Fruit fly (Drosophila melanogaster) whole organism, embryonic: ENCODE data around the gene CG6928.

Experiments used
- Ada2b ChIP-seq: fragments of 200-800 bp; sonication (Bioruptor generic); IDR thresholded peaks from 2 replicates; pipeline ENCODE4 v1.3.6; 2022; ENCODE audit warnings: missing biosample characterization, missing genetic modification characterization
- B-H1 ChIP-seq: fragments of 200-800 bp; sonication (Bioruptor generic); IDR thresholded peaks from 3 replicates; pipeline ENCODE4 v1.3.6; 2022; ENCODE audit warnings: missing biosample characterization, missing genetic modification characterization
- Bgb ChIP-seq: fragments of 200-800 bp; sonication (Bioruptor generic); IDR thresholded peaks from 2 replicates; pipeline ENCODE4 v1.3.6; 2022; ENCODE audit warnings: missing biosample characterization, missing genetic modification characterization; ENCODE audit not compliant: partially characterized antibody
- CG10543 ChIP-seq: fragments of 200-800 bp; sonication (Bioruptor generic); optimal IDR thresholded peaks from 3 replicates; lab custom pipeline; 2017; ENCODE audit warnings: missing biosample characterization, mild to moderate bottlenecking, missing genetic modification characterization, moderate library complexity
- CG10565 ChIP-seq: fragments of 200-800 bp; sonication (Bioruptor generic); optimal IDR thresholded peaks from 3 replicates; lab custom pipeline; 2016; ENCODE audit warnings: missing biosample characterization, mild to moderate bottlenecking, missing genetic modification characterization
- CG11398 ChIP-seq: fragments of 200-800 bp; sonication (Bioruptor generic); optimal IDR thresholded peaks from 2 replicates; lab custom pipeline; 2016; ENCODE audit warnings: missing biosample characterization, missing genetic modification characterization
- CG14667 ChIP-seq: fragments of 200-800 bp; sonication (Bioruptor generic); IDR thresholded peaks from 2 replicates; pipeline ENCODE4 v1.3.6; 2022; ENCODE audit warnings: missing biosample characterization, missing genetic modification characterization
- CG2875 ChIP-seq: fragments of 200-800 bp; sonication (Bioruptor generic); optimal IDR thresholded peaks from 2 replicates; lab custom pipeline; 2017; ENCODE audit warnings: missing biosample characterization, mild to moderate bottlenecking, missing genetic modification characterization, missing genetic modification reagents
- CG31224 ChIP-seq: fragments of 200-800 bp; sonication (Bioruptor generic); IDR thresholded peaks from 2 replicates; pipeline ENCODE4 v1.3.6; 2022; ENCODE audit warnings: missing biosample characterization, missing genetic modification characterization
- CG33213 ChIP-seq: fragments of 200-800 bp; sonication (Bioruptor generic); optimal IDR thresholded peaks from 3 replicates; lab custom pipeline; 2016; ENCODE audit warnings: missing biosample characterization, missing genetic modification characterization
- CG34376 ChIP-seq: fragments of 200-800 bp; sonication (Bioruptor generic); optimal IDR thresholded peaks from 2 replicates; lab custom pipeline; 2018; ENCODE audit warnings: missing biosample characterization, mild to moderate bottlenecking, missing genetic modification characterization
- CG6175 ChIP-seq: fragments of 200-800 bp; sonication (Bioruptor generic); IDR thresholded peaks from 3 replicates; pipeline ENCODE4 v1.3.6; 2022; ENCODE audit warnings: missing biosample characterization, missing genetic modification characterization
- CG8359 ChIP-seq: fragments of 200-800 bp; sonication (Bioruptor generic); optimal IDR thresholded peaks from 2 replicates; lab custom pipeline; 2017; ENCODE audit warnings: missing biosample characterization, mild to moderate bottlenecking, missing genetic modification characterization, borderline replicate concordance
- CG8765 ChIP-seq: fragments of 200-800 bp; sonication (Bioruptor generic); IDR thresholded peaks from 2 replicates; pipeline ENCODE4 v1.3.6; 2022; ENCODE audit warnings: missing biosample characterization, missing genetic modification characterization
- CG9437 ChIP-seq: fragments of 200-800 bp; sonication (Bioruptor generic); optimal IDR thresholded peaks from 2 replicates; lab custom pipeline; 2018; ENCODE audit warnings: missing biosample characterization, mild to moderate bottlenecking, missing genetic modification characterization
- CkIIα-i1 ChIP-seq: fragments of 200-800 bp; sonication (Bioruptor generic); IDR thresholded peaks from 2 replicates; pipeline ENCODE4 v1.3.6; 2022; ENCODE audit warnings: missing biosample characterization, missing genetic modification characterization
- CoRest ChIP-seq: fragments of 200-800 bp; sonication (Bioruptor generic); optimal IDR thresholded peaks from 3 replicates; lab custom pipeline; 2018; ENCODE audit warnings: missing biosample characterization, mild to moderate bottlenecking, missing genetic modification characterization, moderate library complexity
- D19B ChIP-seq: fragments of 200-800 bp; sonication (Bioruptor generic); optimal IDR thresholded peaks from 2 replicates; lab custom pipeline; 2017; ENCODE audit warnings: missing biosample characterization, mild to moderate bottlenecking, missing genetic modification characterization
- Dip3 ChIP-seq: fragments of 200-800 bp; sonication (Bioruptor generic); optimal IDR thresholded peaks from 3 replicates; lab custom pipeline; 2016; ENCODE audit warnings: missing biosample characterization, missing genetic modification characterization
- E2f1 ChIP-seq: fragments of 200-800 bp; sonication (Bioruptor generic); IDR thresholded peaks from 2 replicates; pipeline ENCODE4 v1.3.6; 2022; ENCODE audit warnings: missing biosample characterization, missing genetic modification characterization
- Ets65A ChIP-seq: fragments of 200-800 bp; sonication (Bioruptor generic); peaks from one replicate; lab custom pipeline; 2016; ENCODE audit warnings: missing biosample characterization, missing genetic modification characterization
- Hand ChIP-seq: fragments of 200-800 bp; sonication (Bioruptor generic); optimal IDR thresholded peaks from 2 replicates; lab custom pipeline; 2017; ENCODE audit warnings: mild to moderate bottlenecking, missing biosample characterization, missing genetic modification reagents, missing genetic modification characterization
- Hey ChIP-seq: fragments of 200-800 bp; sonication (Bioruptor generic); optimal IDR thresholded peaks from 3 replicates; lab custom pipeline; 2018; ENCODE audit warnings: missing biosample characterization, mild to moderate bottlenecking, missing genetic modification characterization
- Opbp ChIP-seq: fragments of 200-800 bp; sonication (Bioruptor generic); IDR thresholded peaks from 3 replicates; pipeline ENCODE4 v1.3.6; 2022; ENCODE audit warnings: missing biosample characterization, missing genetic modification characterization; ENCODE audit not compliant: partially characterized antibody
- Rfx ChIP-seq: fragments of 200-800 bp; sonication (Bioruptor generic); IDR thresholded peaks from 2 replicates; pipeline ENCODE4 v1.3.6; 2022; ENCODE audit warnings: missing biosample characterization, missing genetic modification characterization
- Sox100B ChIP-seq: fragments of 200-800 bp; sonication (Bioruptor generic); optimal IDR thresholded peaks from 3 replicates; lab custom pipeline; 2018; ENCODE audit warnings: missing biosample characterization, mild to moderate bottlenecking, missing genetic modification characterization
- ase ChIP-seq: fragments of 200-800 bp; sonication (Bioruptor generic); IDR thresholded peaks from 3 replicates; pipeline ENCODE4 v1.3.6; 2022; ENCODE audit warnings: missing biosample characterization, missing genetic modification characterization
- danr ChIP-seq: fragments of 200-800 bp; sonication (Bioruptor generic); IDR thresholded peaks from 2 replicates; pipeline ENCODE4 v1.3.6; 2022; ENCODE audit warnings: missing biosample characterization, missing genetic modification characterization
- dati ChIP-seq: fragments of 200-800 bp; sonication (Bioruptor generic); IDR thresholded peaks from 2 replicates; pipeline ENCODE4 v1.3.6; 2022; ENCODE audit warnings: missing biosample characterization, missing genetic modification characterization
- fd64A ChIP-seq: fragments of 200-800 bp; sonication (Bioruptor generic); optimal IDR thresholded peaks from 3 replicates; lab custom pipeline; 2018; ENCODE audit warnings: missing biosample characterization, mild to moderate bottlenecking, missing genetic modification characterization
- her ChIP-seq: fragments of 200-800 bp; sonication (Bioruptor generic); optimal IDR thresholded peaks from 2 replicates; lab custom pipeline; 2016; ENCODE audit warnings: missing biosample characterization, missing genetic modification characterization
- lbe ChIP-seq: fragments of 200-800 bp; sonication (Bioruptor generic); optimal IDR thresholded peaks from 2 replicates; lab custom pipeline; 2016; ENCODE audit warnings: missing biosample characterization, mild to moderate bottlenecking, missing genetic modification characterization
- oc ChIP-seq: fragments of 200-800 bp; sonication (Bioruptor generic); optimal IDR thresholded peaks from 2 replicates; lab custom pipeline; 2018; ENCODE audit warnings: missing biosample characterization, mild to moderate bottlenecking, missing genetic modification characterization, moderate library complexity
- repo ChIP-seq: fragments of 200-800 bp; sonication (Bioruptor generic); optimal IDR thresholded peaks from 2 replicates; lab custom pipeline; 2016; ENCODE audit warnings: missing biosample characterization, missing genetic modification characterization
- so ChIP-seq: fragments of 200-800 bp; sonication (Bioruptor generic); IDR thresholded peaks from 3 replicates; pipeline ENCODE4 v1.3.6; 2022; ENCODE audit warnings: missing biosample characterization, missing genetic modification characterization
- vvl ChIP-seq: fragments of 200-800 bp; sonication (Bioruptor generic); IDR thresholded peaks from 2 replicates; pipeline ENCODE4 v1.3.6; 2022; ENCODE audit warnings: missing biosample characterization, missing genetic modification characterization
- zfh1 ChIP-seq: fragments of 200-800 bp; sonication (Bioruptor generic); IDR thresholded peaks from 3 replicates; pipeline ENCODE4 v1.3.6; 2022; ENCODE audit warnings: missing biosample characterization, missing genetic modification characterization

CG6928 gene

dm6 chr3L:11966104-11966503 is 36.9 kb upstream of the CG6928 start, which contains the start of gene prc (continued):
- no peak for TF ChIP-seq danr (GFP tag; lab: Robert Waterston, UW)
- TF ChIP-seq CG34376 (GFP tag; lab: Kevin White, UChicago): peak; percentile 62
- TF ChIP-seq Bgb (GFP tag; lab: Robert Waterston, UW): no peak
- no peak for TF ChIP-seq dati (GFP tag; lab: Robert Waterston, UW)
- TF ChIP-seq CoRest (tag; lab: Kevin White, UChicago): no peak
- TF ChIP-seq Hey (tag; lab: Kevin White, UChicago): no peak
- TF ChIP-seq CkIIα-i1 (GFP tag; lab: Robert Waterston, UW): no peak
- no peak for TF ChIP-seq CG11398
- no peak for TF ChIP-seq CG2875 (GFP tag; lab: Kevin White, UChicago)
- no peak for TF ChIP-seq CG8765
- TF ChIP-seq Dip3 (GFP tag; lab: Kevin White, UChicago): no peak
- TF ChIP-seq vvl (GFP tag; lab: Robert Waterston, UW): no peak
- no peak for TF ChIP-seq B-H1 (GFP tag; lab: Robert Waterston, UW)
- TF ChIP-seq Rfx (GFP tag; lab: Robert Waterston, UW): no peak
- TF ChIP-seq, all 482 proteins: peak for 6

- TF ChIP-seq Opbp (GFP tag; lab: Robert Waterston, UW): no peak
- TF ChIP-seq, all 482 proteins: peak for 0
Observed at dm6 chr3L:11972879-11973278, 30.1 kb upstream of the CG6928 start, which contains the start of gene Muc68E. Muc68E (minus strand) TSS chr3L:11972979.

dm6 chr3L:11973690-11974089 is 29.3 kb upstream of the CG6928 start, which contains the start of gene CG42397:
CG42397 (minus strand) TSS chr3L:11973790.
- TF ChIP-seq CG8765: no peak
- TF ChIP-seq D19B (GFP tag; lab: Kevin White, UChicago): peak; percentile 39

dm6 chr3L:11974605-11975004 is 28.4 kb upstream of the CG6928 start, which contains the start of gene CG14125:
CG14125 (plus strand) TSS chr3L:11974905.
- TF ChIP-seq CG8359 (GFP tag; lab: Kevin White, UChicago): no peak
- TF ChIP-seq CG10565: no peak
- no peak for TF ChIP-seq Ets65A (GFP tag; lab: Kevin White, UChicago)
- TF ChIP-seq CG31224 (GFP tag; lab: Robert Waterston, UW): no peak
- no peak for TF ChIP-seq CG14667 (GFP tag; lab: Robert Waterston, UW)
- no peak for TF ChIP-seq lbe (GFP tag; lab: Kevin White, UChicago)
- TF ChIP-seq CG6175: no peak
- no peak for TF ChIP-seq Hand
- TF ChIP-seq Sox100B: no peak
- no peak for TF ChIP-seq CG10543
- no peak for TF ChIP-seq zfh1 (GFP tag; lab: Robert Waterston, UW)
- TF ChIP-seq her: no peak
- TF ChIP-seq oc: no peak
- TF ChIP-seq fd64A (GFP tag; lab: Kevin White, UChicago): no peak
- no peak for TF ChIP-seq CG33213 (GFP tag; lab: Kevin White, UChicago)
- no peak for TF ChIP-seq repo

dm6 chr3L:11975811-11976210 is 27.1 kb upstream of the CG6928 start, which contains the start of gene CG43896:
CG43896 (plus strand) TSS chr3L:11976111.
- TF ChIP-seq CG9437 (GFP tag; lab: Kevin White, UChicago) (no peak), E2f1 (GFP tag; lab: Robert Waterston, UW) (no peak), ase (GFP tag; lab: Robert Waterston, UW) (no peak), so (GFP tag; lab: Robert Waterston, UW) (no peak), Ada2b (GFP tag; lab: Robert Waterston, UW) (no peak)
